Fruit fly (Drosophila melanogaster) whole organism, embryonic: Measurements from ENCODE around the gene rogdi.

Source experiments
- CG10209 ChIP-seq: fragments of 200-800 bp; sonication (Bioruptor generic); optimal IDR thresholded peaks from 3 replicates; lab custom pipeline; 2017; ENCODE audit warnings: missing biosample characterization, mild to moderate bottlenecking, missing genetic modification characterization, missing genetic modification reagents
- CG10543 ChIP-seq: fragments of 200-800 bp; sonication (Bioruptor generic); optimal IDR thresholded peaks from 3 replicates; lab custom pipeline; 2017; ENCODE audit warnings: missing biosample characterization, mild to moderate bottlenecking, missing genetic modification characterization, moderate library complexity
- CG12071 ChIP-seq: fragments of 200-800 bp; sonication (Bioruptor generic); optimal IDR thresholded peaks from 3 replicates; lab custom pipeline; 2018; ENCODE audit warnings: missing biosample characterization, mild to moderate bottlenecking, missing genetic modification characterization
- CG12659 ChIP-seq: fragments of 200-800 bp; sonication (Bioruptor generic); optimal IDR thresholded peaks from 3 replicates; lab custom pipeline; 2017; ENCODE audit warnings: mild to moderate bottlenecking, missing biosample characterization, missing genetic modification reagents, missing genetic modification characterization
- CG1603 ChIP-seq: fragments of 200-800 bp; sonication (Bioruptor generic); optimal IDR thresholded peaks from 2 replicates; lab custom pipeline; 2019; ENCODE audit warnings: missing biosample characterization, mild to moderate bottlenecking, missing genetic modification characterization, moderate library complexity
- CG17328 ChIP-seq: fragments of 200-800 bp; sonication (Bioruptor generic); IDR thresholded peaks from 2 replicates; pipeline ENCODE4 v1.3.6; 2022; ENCODE audit warnings: missing biosample characterization, missing genetic modification characterization
- CG18599 ChIP-seq: fragments of 200-800 bp; sonication (Bioruptor generic); optimal IDR thresholded peaks from 3 replicates; lab custom pipeline; 2017; ENCODE audit warnings: missing biosample characterization, missing genetic modification characterization, mild to moderate bottlenecking, moderate library complexity, missing genetic modification reagents
- CG2678 ChIP-seq: fragments of 200-800 bp; sonication (Bioruptor generic); optimal IDR thresholded peaks from 3 replicates; lab custom pipeline; 2019; ENCODE audit warnings: missing biosample characterization, mild to moderate bottlenecking, missing genetic modification characterization, moderate library complexity
- CG2712 ChIP-seq: fragments of 200-800 bp; optimal IDR thresholded peaks from 3 replicates; lab custom pipeline; 2019; ENCODE audit warnings: missing biosample characterization, mild to moderate bottlenecking, missing genetic modification characterization, moderate library complexity
- CG2875 ChIP-seq: fragments of 200-800 bp; sonication (Bioruptor generic); optimal IDR thresholded peaks from 2 replicates; lab custom pipeline; 2017; ENCODE audit warnings: missing biosample characterization, mild to moderate bottlenecking, missing genetic modification characterization, missing genetic modification reagents
- CG31441 ChIP-seq: fragments of 200-800 bp; sonication (Bioruptor generic); IDR thresholded peaks from 2 replicates; pipeline ENCODE4 v1.3.6; 2022; ENCODE audit warnings: missing biosample characterization, missing genetic modification characterization
- CG42726 ChIP-seq: fragments of 200-800 bp; sonication (Bioruptor generic); IDR thresholded peaks from 2 replicates; pipeline ENCODE4 v1.3.6; 2022; ENCODE audit warnings: missing biosample characterization, missing genetic modification characterization; ENCODE audit not compliant: partially characterized antibody
- CG4328 ChIP-seq: fragments of 200-800 bp; sonication (Bioruptor generic); optimal IDR thresholded peaks from 3 replicates; lab custom pipeline; 2017; ENCODE audit warnings: missing biosample characterization, missing genetic modification reagents, missing genetic modification characterization
- CG4360 ChIP-seq: fragments of 200-800 bp; sonication (Bioruptor generic); IDR thresholded peaks from 2 replicates; pipeline ENCODE4 v1.3.6; 2022; ENCODE audit warnings: missing biosample characterization, missing genetic modification characterization
- CG4707 ChIP-seq: fragments of 200-800 bp; sonication (Bioruptor generic); optimal IDR thresholded peaks from 2 replicates; lab custom pipeline; 2018; ENCODE audit warnings: missing biosample characterization, mild to moderate bottlenecking, missing genetic modification characterization, moderate library complexity
- CG4820 ChIP-seq: fragments of 200-800 bp; sonication (Bioruptor generic); optimal IDR thresholded peaks from 3 replicates; lab custom pipeline; 2016; ENCODE audit warnings: missing biosample characterization, missing genetic modification characterization
- CG7372 ChIP-seq: fragments of 200-800 bp; sonication (Bioruptor generic); IDR thresholded peaks from 2 replicates; pipeline ENCODE4 v1.3.6; 2022; ENCODE audit warnings: missing biosample characterization, missing genetic modification characterization
- CG7839 ChIP-seq: fragments of 200-800 bp; sonication (Bioruptor generic); optimal IDR thresholded peaks from 3 replicates; lab custom pipeline; 2018; ENCODE audit warnings: missing biosample characterization, mild to moderate bottlenecking, missing genetic modification characterization, moderate library complexity
- Doc2 ChIP-seq: fragments of 200-800 bp; sonication (Bioruptor generic); IDR thresholded peaks from 2 replicates; pipeline ENCODE4 v1.3.6; 2022; ENCODE audit warnings: missing biosample characterization, missing genetic modification characterization
- Ets65A ChIP-seq: fragments of 200-800 bp; sonication (Bioruptor generic); peaks from one replicate; lab custom pipeline; 2016; ENCODE audit warnings: missing biosample characterization, missing genetic modification characterization
- HHEX ChIP-seq: fragments of 200-800 bp; sonication (Bioruptor generic); optimal IDR thresholded peaks from 3 replicates; lab custom pipeline; 2017; ENCODE audit warnings: missing biosample characterization, mild to moderate bottlenecking, missing genetic modification characterization, missing genetic modification reagents
- HmgZ ChIP-seq: fragments of 200-800 bp; sonication (Bioruptor generic); optimal IDR thresholded peaks from 2 replicates; lab custom pipeline; 2018; ENCODE audit warnings: missing biosample characterization, mild to moderate bottlenecking, missing genetic modification characterization
- Lhr ChIP-seq: fragments of 200-800 bp; sonication (Bioruptor generic); optimal IDR thresholded peaks from 3 replicates; lab custom pipeline; 2017; ENCODE audit warnings: mild to moderate bottlenecking, missing biosample characterization, missing genetic modification reagents, missing genetic modification characterization
- TFAM ChIP-seq: fragments of 200-800 bp; sonication (Bioruptor generic); optimal IDR thresholded peaks from 2 replicates; lab custom pipeline; 2017; ENCODE audit warnings: missing biosample characterization, missing genetic modification characterization, inconsistent platforms
- Vsx1 ChIP-seq: fragments of 200-800 bp; sonication (Bioruptor generic); optimal IDR thresholded peaks from 2 replicates; lab custom pipeline; 2017; ENCODE audit warnings: missing biosample characterization, mild to moderate bottlenecking, missing genetic modification characterization, missing genetic modification reagents
- cg ChIP-seq: fragments of 200-800 bp; sonication (Bioruptor generic); optimal IDR thresholded peaks from 3 replicates; lab custom pipeline; 2019; ENCODE audit warnings: missing biosample characterization, mild to moderate bottlenecking, missing genetic modification characterization, moderate library complexity
- ci ChIP-seq: fragments of 200-800 bp; sonication (Bioruptor generic); IDR thresholded peaks from 3 replicates; pipeline ENCODE4 v1.3.6; 2022; ENCODE audit warnings: missing biosample characterization, missing genetic modification characterization
- cwo ChIP-seq: fragments of 200-800 bp; sonication (Bioruptor generic); optimal IDR thresholded peaks from 3 replicates; lab custom pipeline; 2017; ENCODE audit warnings: missing biosample characterization, missing genetic modification characterization, mild to moderate bottlenecking, moderate library complexity, missing genetic modification reagents
- dan ChIP-seq: fragments of 200-800 bp; sonication (Bioruptor generic); IDR thresholded peaks from 2 replicates; pipeline ENCODE4 v1.3.6; 2022; ENCODE audit warnings: missing biosample characterization, missing genetic modification characterization
- dmrt11E ChIP-seq: fragments of 200-800 bp; sonication (Bioruptor generic); optimal IDR thresholded peaks from 3 replicates; lab custom pipeline; 2018; ENCODE audit warnings: missing biosample characterization, mild to moderate bottlenecking, missing genetic modification characterization, moderate library complexity
- gce ChIP-seq: fragments of 200-800 bp; sonication (Bioruptor generic); IDR thresholded peaks from 3 replicates; pipeline ENCODE4 v1.3.6; 2022; ENCODE audit warnings: missing biosample characterization, missing genetic modification characterization
- gro ChIP-seq: fragments of 200-800 bp; sonication (Bioruptor generic); optimal IDR thresholded peaks from 2 replicates; lab custom pipeline; 2016; ENCODE audit warnings: missing biosample characterization, missing genetic modification characterization
- h ChIP-seq: fragments of >200 bp; optimal IDR thresholded peaks from 2 replicates; lab custom pipeline; 2017
- hbn ChIP-seq: fragments of 200-800 bp; sonication (Bioruptor generic); IDR thresholded peaks from 2 replicates; pipeline ENCODE4 v1.3.6; 2022; ENCODE audit warnings: missing biosample characterization, missing genetic modification characterization; ENCODE audit not compliant: partially characterized antibody
- kah ChIP-seq: fragments of 200-800 bp; sonication (Bioruptor generic); optimal IDR thresholded peaks from 2 replicates; lab custom pipeline; 2018; ENCODE audit warnings: missing biosample characterization, mild to moderate bottlenecking, missing genetic modification characterization
- lab ChIP-seq: fragments of 200-800 bp; sonication (Bioruptor generic); optimal IDR thresholded peaks from 3 replicates; lab custom pipeline; 2017; ENCODE audit warnings: missing biosample characterization, missing genetic modification characterization, mild to moderate bottlenecking, moderate library complexity, missing genetic modification reagents
- lola ChIP-seq, 3 experiments: fragments of >200 bp in 2 of 3; fragments of 200-800 bp in 1 of 3; sonication (Bioruptor generic) in 1 of 3; optimal IDR thresholded peaks; 2 replicates each; lab custom pipeline; 2017 to 2019; ENCODE audit warnings: missing biosample characterization in 3 of 3, missing genetic modification characterization in 3 of 3, mild to moderate bottlenecking in 1 of 3, moderate library complexity in 1 of 3
- luna ChIP-seq: fragments of 200-800 bp; sonication (Bioruptor generic); optimal IDR thresholded peaks from 2 replicates; lab custom pipeline; 2016; ENCODE audit warnings: missing biosample characterization, missing genetic modification characterization
- pan ChIP-seq, 4 experiments: fragments of >200 bp in 3 of 4; fragments of 200-800 bp in 1 of 4; sonication (Bioruptor generic) in 1 of 4; optimal IDR thresholded peaks in 3 of 4; IDR thresholded peaks in 1 of 4; 2 replicates each; pipeline versions ENCODE4 v1.3.6 to Lab custom; 2017 to 2022; ENCODE audit warnings: missing biosample characterization in 2 of 4, missing genetic modification characterization in 2 of 4, mixed read lengths in 1 of 4
- unc-4 ChIP-seq: fragments of 200-800 bp; sonication (Bioruptor generic); IDR thresholded peaks from 2 replicates; pipeline ENCODE4 v1.3.6; 2022; ENCODE audit warnings: missing biosample characterization, missing genetic modification characterization; ENCODE audit not compliant: partially characterized antibody

rogdi gene

DNA sequence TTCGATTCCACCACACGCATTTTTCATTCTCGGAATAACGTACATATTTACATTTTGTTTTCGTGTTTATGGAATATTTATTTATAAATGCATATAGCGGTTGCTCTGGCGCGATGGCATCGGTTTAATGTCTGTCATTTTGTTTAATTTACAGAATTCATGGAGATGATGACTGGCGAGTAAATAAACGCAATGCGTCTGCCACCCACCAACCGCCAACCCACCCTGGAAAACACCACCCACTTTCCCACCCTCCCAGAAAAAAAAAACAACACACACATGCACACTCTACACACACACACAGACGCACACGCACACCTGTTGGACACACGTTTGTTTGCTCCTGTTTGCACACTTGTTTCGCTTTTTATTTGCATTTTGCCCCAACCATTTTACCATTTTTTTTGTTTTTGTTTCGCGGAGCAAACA, 1.5 kb upstream of the rogdi start (continued):
- TF ChIP-seq pan (optimal IDR thresholded peaks at IDR 0.05; lab: Kevin White, UChicago) = no peak
- peak in 1 of 2 experiments; percentile 22 for TF ChIP-seq pan (GFP tag; optimal IDR thresholded peaks at IDR 0.05 in 1 of 2, IDR thresholded peaks at IDR 0.05 in 1 of 2)
- TF ChIP-seq CG1603 (tag; lab: Kevin White, UChicago) = peak; percentile 44
- no peak for TF ChIP-seq CG7839 (tag; lab: Kevin White, UChicago)
- peak; percentile 53 for TF ChIP-seq cg
- no peak for TF ChIP-seq dan (GFP tag; lab: Robert Waterston, UW)
- TF ChIP-seq CG4360 (GFP tag; lab: Robert Waterston, UW) = peak; percentile 19; the same call in 1 of the 2 replicates
- no peak for TF ChIP-seq CG7372 (GFP tag; lab: Robert Waterston, UW)
- peak; percentile 32 for TF ChIP-seq CG12071 (GFP tag; lab: Kevin White, UChicago)
- TF ChIP-seq CG2712 = peak; percentile 21
- no peak for TF ChIP-seq luna
- TF ChIP-seq CG12659 (GFP tag; lab: Kevin White, UChicago) = peak; percentile 17
- TF ChIP-seq ci (GFP tag; lab: Robert Waterston, UW) = peak; percentile 68; the same call in 2 of the 3 replicates
- no peak for TF ChIP-seq gro (GFP tag; lab: Kevin White, UChicago)
- peak; percentile 33 for TF ChIP-seq CG10543 (GFP tag; lab: Kevin White, UChicago)
- peak; percentile 33; the same call in 1 of the 2 replicates for TF ChIP-seq CG17328 (GFP tag; lab: Robert Waterston, UW)
- TF ChIP-seq CG4707 = peak; percentile 41
- TF ChIP-seq cwo (GFP tag; lab: Kevin White, UChicago) = peak; percentile 21
- peak; percentile 5 for TF ChIP-seq HHEX
- TF ChIP-seq CG4328 (GFP tag; lab: Kevin White, UChicago) = peak; percentile 45
- peak; percentile 2 for TF ChIP-seq HmgZ (tag; lab: Kevin White, UChicago)
- peak; percentile 50 for TF ChIP-seq CG2678 (tag; lab: Kevin White, UChicago)
- TF ChIP-seq Doc2 (GFP tag; lab: Robert Waterston, UW) = no peak
- peak; percentile 92 for TF ChIP-seq kah (GFP tag; lab: Kevin White, UChicago)
- TF ChIP-seq CG18599 (GFP tag; lab: Kevin White, UChicago) = peak; percentile 47
- no peak for TF ChIP-seq TFAM (GFP tag; lab: Kevin White, UChicago)
- TF ChIP-seq Lhr = peak; percentile 18
- TF ChIP-seq CG31441 (GFP tag; lab: Robert Waterston, UW) = peak; percentile 15; the same call in 1 of the 2 replicates
- peak; percentile 8 for TF ChIP-seq CG4820 (GFP tag; lab: Kevin White, UChicago)
- TF ChIP-seq Vsx1 = peak; percentile 39
- TF ChIP-seq Ets65A = peak; percentile 39
- no peak for TF ChIP-seq CG42726 (GFP tag; lab: Robert Waterston, UW)
- TF ChIP-seq h (lab: Kevin White, UChicago) = no peak
- peak; percentile 74 for TF ChIP-seq CG2875
- peak; percentile 48; the same call in 1 of the 3 replicates for TF ChIP-seq gce (GFP tag; lab: Robert Waterston, UW)
- TF ChIP-seq lab (GFP tag; lab: Kevin White, UChicago) = peak; percentile 56
- peak; percentile 8 for TF ChIP-seq CG10209 (GFP tag; lab: Kevin White, UChicago)
- TF ChIP-seq hbn (GFP tag; lab: Robert Waterston, UW) = no peak
- peak in 1 of 3 experiments; percentile 32 for TF ChIP-seq lola (GFP tag; optimal IDR thresholded peaks at IDR 0.05; lab: Kevin White, UChicago)
- TF ChIP-seq dmrt11E (tag; lab: Kevin White, UChicago) = no peak
- no peak for TF ChIP-seq unc-4 (GFP tag; lab: Robert Waterston, UW)
